Worm (Caenorhabditis elegans): ENCODE data around the gene cyp-33C12.

DNA sequence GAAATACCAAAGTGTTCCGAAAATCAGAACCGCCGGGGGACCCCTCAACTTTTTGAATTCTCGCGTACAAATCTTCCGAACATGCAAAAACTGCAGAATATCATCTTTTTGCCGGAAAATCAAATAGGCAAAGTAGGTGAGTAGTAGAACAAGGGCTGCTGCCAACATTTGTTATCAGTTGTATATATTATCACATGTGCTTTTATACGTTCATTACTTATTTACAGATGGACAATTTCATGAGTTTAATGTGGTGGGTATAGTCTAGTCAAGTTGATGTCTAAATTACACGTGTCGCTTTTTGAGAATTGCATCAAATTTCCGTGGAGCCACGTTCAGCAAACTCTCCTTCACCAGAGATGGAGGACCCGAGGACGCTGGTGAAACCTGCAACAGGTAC is 3.0 kb downstream of the cyp-33C12 start, which contains the start of gene cyp-32B1:
- TF ChIP-seq ceh-82 (tag; optimal IDR thresholded peaks at IDR 0.05) (no peak), mml-1 (tag; optimal IDR thresholded peaks at IDR 0.05) (no peak), nhr-11 (tag; optimal IDR thresholded peaks at IDR 0.05) (no peak), mdl-1 (tag; optimal IDR thresholded peaks at IDR 0.05) (no peak), nhr-25 (tag; optimal IDR thresholded peaks at IDR 0.05) (no peak), nhr-76 (tag; optimal IDR thresholded peaks at IDR 0.05) (no peak), unc-39 (tag; optimal IDR thresholded peaks at IDR 0.05) (no peak), nfya-1 (tag; optimal IDR thresholded peaks at IDR 0.05; ENCODE audit: insufficient read depth) (no peak), zag-1 (tag; optimal IDR thresholded peaks at IDR 0.05) (no peak), ama-1 (optimal IDR thresholded peaks at IDR 0.05) (no peak), snpc-4 (tag; optimal IDR thresholded peaks at IDR 0.05) (no peak)
